Fruit fly (Drosophila melanogaster): ENCODE measurements around the gene CG18507.

The CG18507 gene

dm6 chr2L:13640502-13640949, 24.8 kb upstream of the CG18507 start:
- TF ChIP-seq brk (GFP tag; optimal IDR thresholded peaks at IDR 0.05) (peak; percentile 56), CrebA (GFP tag; optimal IDR thresholded peaks at IDR 0.05; ENCODE audit: borderline replicate concordance) (peak; percentile 63), rgr (GFP tag; optimal IDR thresholded peaks at IDR 0.05) (peak; percentile 3), Abd-B (GFP tag; optimal IDR thresholded peaks at IDR 0.05) (no peak), sage (GFP tag; optimal IDR thresholded peaks at IDR 0.05) (peak; percentile 70)

dm6 chr2L:13641046-13641445, 24.3 kb upstream of the CG18507 start:
- TF ChIP-seq CG9705 (GFP tag; optimal IDR thresholded peaks at IDR 0.05) (no peak), Jra (GFP tag; optimal IDR thresholded peaks at IDR 0.05) (peak; percentile 33), psq (GFP tag; optimal IDR thresholded peaks at IDR 0.05) (no peak), GATAd (GFP tag; optimal IDR thresholded peaks at IDR 0.05) (no peak)

- TF ChIP-seq jim (GFP tag; optimal IDR thresholded peaks at IDR 0.05) (peak; percentile 31), sv (GFP tag; optimal IDR thresholded peaks at IDR 0.05) (no peak), fru (GFP tag; optimal IDR thresholded peaks at IDR 0.05) (peak; percentile 39), Hr83 (GFP tag; optimal IDR thresholded peaks at IDR 0.05; ENCODE audit: poor library complexity, severe bottlenecking) (peak; percentile 1), Myc (optimal IDR thresholded peaks at IDR 0.05) (peak; percentile 64)
Measured at dm6 chr2L:13641887-13642826, 23.2 kb upstream of the CG18507 start, which contains the start of gene ics. Gene ics, minus strand, starts transcription at chr2L:13642602.

- TF ChIP-seq Hr78 (GFP tag; optimal IDR thresholded peaks at IDR 0.05) (no peak), dsf (GFP tag; optimal IDR thresholded peaks at IDR 0.05; ENCODE audit: borderline replicate concordance) (no peak), CG32264 (GFP tag; optimal IDR thresholded peaks at IDR 0.05) (no peak), psq (GFP tag; optimal IDR thresholded peaks at IDR 0.05) (peak; percentile 57), dl (GFP tag; optimal IDR thresholded peaks at IDR 0.05; ENCODE audit: insufficient read depth in 1 of 2, partially characterized antibody in 2 of 2) (peak; percentile 25 to 60), Dif (GFP tag; optimal IDR thresholded peaks at IDR 0.05; ENCODE audit: partially characterized antibody) (peak; percentile 72), usp (GFP tag; optimal IDR thresholded peaks at IDR 0.05) (no peak), Abd-B (GFP tag; optimal IDR thresholded peaks at IDR 0.05) (no peak), Vsx2 (GFP tag; optimal IDR thresholded peaks at IDR 0.05; ENCODE audit: partially characterized antibody) (peak; percentile 46), Jra (GFP tag; optimal IDR thresholded peaks at IDR 0.05) (peak; percentile 13), Hr83 (GFP tag; optimal IDR thresholded peaks at IDR 0.05; ENCODE audit: poor library complexity, severe bottlenecking) (no peak), HLH106 (tag; optimal IDR thresholded peaks at IDR 0.05) (peak; percentile 68), OdsH (GFP tag; optimal IDR thresholded peaks at IDR 0.05) (peak; percentile 57), Sp1 (GFP tag; optimal IDR thresholded peaks at IDR 0.05) (peak; percentile 71), jim (GFP tag; optimal IDR thresholded peaks at IDR 0.05) (no peak), lola (GFP tag; optimal IDR thresholded peaks at IDR 0.05) (no peak), CrebA (GFP tag; optimal IDR thresholded peaks at IDR 0.05; ENCODE audit: borderline replicate concordance) (no peak), ey (GFP tag; optimal IDR thresholded peaks at IDR 0.05) (peak; percentile 72), Rel (GFP tag; optimal IDR thresholded peaks at IDR 0.05) (no peak), Rel (tag; optimal IDR thresholded peaks at IDR 0.05) (no peak), CG9705 (GFP tag; optimal IDR thresholded peaks at IDR 0.05) (peak; percentile 48), sage (GFP tag; optimal IDR thresholded peaks at IDR 0.05) (no peak), Mio (GFP tag; optimal IDR thresholded peaks at IDR 0.05) (no peak), sv (GFP tag; optimal IDR thresholded peaks at IDR 0.05) (no peak), Dfd (GFP tag; optimal IDR thresholded peaks at IDR 0.05) (no peak), foxo (GFP tag; optimal IDR thresholded peaks at IDR 0.05) (peak in 1 of 2 experiments; percentile 71), tai (GFP tag; optimal IDR thresholded peaks at IDR 0.05) (peak; percentile 63), N (GFP tag; optimal IDR thresholded peaks at IDR 0.05) (no peak), Hnf4 (GFP tag; optimal IDR thresholded peaks at IDR 0.05) (peak; percentile 30), brk (GFP tag; optimal IDR thresholded peaks at IDR 0.05) (peak; percentile 31), br (GFP tag; optimal IDR thresholded peaks at IDR 0.05) (peak; percentile 77), woc (GFP tag; optimal IDR thresholded peaks at IDR 0.05) (peak; percentile 85), h (GFP tag; optimal IDR thresholded peaks at IDR 0.05) (peak; percentile 54), rgr (GFP tag; optimal IDR thresholded peaks at IDR 0.05) (peak; percentile 62), dmrt93B (GFP tag; optimal IDR thresholded peaks at IDR 0.05) (peak; percentile 51), Myc (optimal IDR thresholded peaks at IDR 0.05) (no peak), GATAd (GFP tag; optimal IDR thresholded peaks at IDR 0.05) (no peak), fru (GFP tag; optimal IDR thresholded peaks at IDR 0.05) (peak; percentile 95), pan (optimal IDR thresholded peaks at IDR 0.05) (no peak)
Measured at dm6 chr2L:13666017-13666667, 817 bp downstream of the CG18507 start.

All from whole organism, wandering third instar larva.